Worm (Caenorhabditis elegans) whole organism, early embryonic: ENCODE measurements around the gene C46A5.6.

Source experiments
- B0310.2 ChIP-seq: sonication (generic microtip); optimal IDR thresholded peaks from 2 replicates; lab custom pipeline; 2016; ENCODE audit warnings: mild to moderate bottlenecking, missing genetic modification characterization, missing compliant biosample characterization
- F13C5.2 ChIP-seq: sonication (generic microtip); optimal IDR thresholded peaks from 2 replicates; lab custom pipeline; 2017; ENCODE audit warnings: mild to moderate bottlenecking, missing genetic modification characterization, inconsistent platforms, missing compliant biosample characterization
- aly-1 ChIP-seq: sonication (generic microtip); optimal IDR thresholded peaks from 2 replicates; lab custom pipeline; 2016; ENCODE audit warnings: missing genetic modification characterization, missing compliant biosample characterization
- ama-1 ChIP-seq: fragments of 150-350 bp; optimal IDR thresholded peaks from 2 replicates; lab custom pipeline; 2014
- ceh-13 ChIP-seq: fragments of 200-800 bp; sonication (Bioruptor generic); optimal IDR thresholded peaks from 2 replicates; lab custom pipeline; 2018; ENCODE audit warnings: mild to moderate bottlenecking, missing genetic modification characterization, missing compliant biosample characterization
- ets-7 ChIP-seq: sonication (generic microtip); optimal IDR thresholded peaks from 2 replicates; lab custom pipeline; 2016; ENCODE audit warnings: missing genotype, missing genetic modification characterization, missing compliant biosample characterization
- flt-1 ChIP-seq: fragments of 200-800 bp; sonication (Bioruptor generic); IDR thresholded peaks from 2 replicates; pipeline ENCODE4 v1.3.6; 2022; ENCODE audit warnings: missing genetic modification characterization, missing compliant biosample characterization
- hmbx-1 ChIP-seq: sonication (generic microtip); optimal IDR thresholded peaks from 2 replicates; lab custom pipeline; 2016; ENCODE audit warnings: mild to moderate bottlenecking, missing genetic modification characterization, missing compliant biosample characterization
- pes-1 ChIP-seq: fragments of 200-800 bp; sonication (Bioruptor generic); IDR thresholded peaks from 2 replicates; pipeline ENCODE4 v1.3.6; 2022; ENCODE audit warnings: missing genetic modification reagents, missing genetic modification characterization, missing compliant biosample characterization
- tra-4 ChIP-seq: sonication (generic microtip); optimal IDR thresholded peaks from 2 replicates; lab custom pipeline; 2017; ENCODE audit warnings: missing genetic modification characterization, missing compliant biosample characterization

DNA sequence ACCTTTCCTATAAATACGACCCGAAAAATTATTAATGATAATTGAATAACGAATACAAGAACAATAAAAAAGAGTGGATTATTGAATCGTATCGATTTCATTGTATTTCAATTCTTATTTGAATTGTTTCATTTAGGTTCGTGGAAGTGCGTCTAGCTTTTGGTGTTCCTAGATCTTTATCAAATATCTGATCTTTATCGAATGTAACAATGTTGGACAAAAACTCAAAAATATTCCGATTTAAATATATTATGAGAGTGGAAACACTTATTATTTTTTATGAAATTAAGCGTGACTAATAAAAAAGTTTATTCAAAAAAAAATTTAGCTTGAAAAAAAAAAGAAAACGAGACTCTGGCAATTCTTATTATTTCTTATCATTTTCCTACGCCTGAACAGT lies 31.7 kb downstream of the C46A5.6 start, which contains the start of the genes C50F7.9 and C50F7.3:
- TF ChIP-seq ama-1: no peak
- TF ChIP-seq B0310.2 (tag; lab: Kevin White, UChicago): no peak
- no peak for TF ChIP-seq tra-4 (tag; lab: Kevin White, UChicago)
- TF ChIP-seq aly-1 (tag; lab: Kevin White, UChicago): no peak
- no peak for TF ChIP-seq flt-1 (GFP tag; lab: Robert Waterston, UW)
- TF ChIP-seq ets-7: no peak
- TF ChIP-seq hmbx-1 (tag; lab: Kevin White, UChicago): no peak
- TF ChIP-seq pes-1 (GFP tag; lab: Robert Waterston, UW): no peak
- TF ChIP-seq F13C5.2: no peak
- TF ChIP-seq ceh-13 (GFP tag; lab: Kevin White, UChicago): no peak
